Worm (Caenorhabditis elegans) whole organism, dauer: ENCODE data around the gene rnh-1.0.

Experiments used
- unc-62 ChIP-seq: sonication (generic microtip); optimal IDR thresholded peaks from 2 replicates; lab custom pipeline; 2017; ENCODE audit warnings: missing biosample characterization, missing genetic modification reagents, missing genetic modification characterization

rnh-1.0 gene

ce11 chrII:5016144-5016543 is 21.0 kb downstream of the rnh-1.0 start:
- no peak for TF ChIP-seq unc-62

- TF ChIP-seq unc-62, result no peak
Measured at ce11 chrII:5016977-5017585, 22.0 kb downstream of the rnh-1.0 start.

DNA sequence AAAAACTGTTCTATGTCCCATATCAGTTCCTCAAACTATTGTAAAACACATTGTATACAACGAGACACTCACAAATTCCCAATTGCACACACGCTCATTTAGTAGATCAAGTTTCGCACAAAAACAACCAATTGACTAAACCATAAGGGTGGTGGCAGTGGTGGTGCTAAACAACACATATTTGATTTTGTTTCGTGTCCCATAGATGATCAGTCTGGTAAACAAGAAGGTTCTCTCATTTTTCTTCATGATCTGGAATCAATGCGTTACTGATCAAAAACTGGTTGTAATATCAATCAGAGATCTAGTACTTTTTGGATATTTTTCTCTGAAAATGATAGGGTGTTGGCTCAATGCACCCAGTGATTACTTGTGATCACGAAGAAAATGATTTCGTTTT is 23.5 kb downstream of the rnh-1.0 start:
- no peak for TF ChIP-seq unc-62

DNA sequence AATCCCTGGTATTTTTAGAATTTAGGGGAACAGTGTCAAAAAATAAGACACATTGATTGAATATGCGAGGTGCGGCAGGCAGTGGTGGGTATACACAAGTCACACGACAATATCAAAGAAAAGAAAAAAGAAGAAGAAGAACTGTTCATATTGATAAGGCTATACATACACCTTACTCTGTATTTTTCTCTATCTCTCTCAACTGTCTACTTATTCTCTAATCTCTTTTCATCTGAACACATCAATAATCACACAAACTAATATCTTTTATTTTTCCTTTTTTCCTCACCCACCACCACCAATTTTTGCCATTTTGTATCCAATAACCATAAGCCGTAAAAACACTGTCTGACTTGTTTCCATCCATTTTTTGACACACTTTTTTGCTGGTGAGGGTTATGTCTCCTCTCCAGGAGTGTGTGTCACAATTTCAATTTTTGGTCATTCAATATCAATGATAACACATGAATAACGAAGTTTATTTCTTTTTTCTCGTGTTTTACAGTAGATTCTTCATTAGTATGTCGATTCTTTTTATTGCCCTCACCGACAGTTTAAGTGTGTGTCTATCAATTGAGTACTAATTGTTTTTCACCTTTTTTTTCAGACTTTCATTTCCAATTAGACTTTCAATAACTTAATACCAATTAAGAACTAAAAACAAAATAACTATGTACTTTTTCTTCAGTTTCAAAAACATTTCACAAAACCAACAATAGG is 24.4 kb downstream of the rnh-1.0 start:
- no peak for TF ChIP-seq unc-62

ce11 chrII:5020513-5021081 is 25.5 kb downstream of the rnh-1.0 start:
- no peak for TF ChIP-seq unc-62

ce11 chrII:5021518-5021917 is 26.4 kb downstream of the rnh-1.0 start:
- no peak for TF ChIP-seq unc-62

- no peak for TF ChIP-seq unc-62
Measured at ce11 chrII:5022381-5022855, 27.3 kb downstream of the rnh-1.0 start, which contains the start of the genes nsy-1 and F59A6.13. nsy-1 (plus strand) TSS chrII:5022757. F59A6.13 (plus strand) TSS chrII:5022805.

DNA sequence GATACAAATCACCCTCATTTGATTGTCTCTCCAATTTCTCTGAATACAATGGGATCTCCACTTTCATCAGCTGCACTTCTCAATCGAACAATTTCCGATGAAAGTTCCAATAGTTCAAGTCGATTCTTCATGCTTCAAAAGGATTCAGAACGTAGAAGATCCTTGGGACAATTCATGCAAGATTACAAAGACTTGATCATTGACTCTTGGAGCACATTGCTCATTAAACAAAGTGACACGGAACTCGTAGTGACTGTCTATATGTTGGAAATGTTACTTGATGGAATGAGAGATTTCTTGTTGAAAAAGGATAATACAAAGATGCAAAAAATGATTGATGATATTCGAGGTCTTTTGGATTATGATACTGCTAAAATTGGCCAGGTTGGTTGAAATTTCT is 32.8 kb downstream of the rnh-1.0 start:
- no peak for TF ChIP-seq unc-62

ce11 chrII:5031612-5032011 is 36.5 kb downstream of the rnh-1.0 start, which contains the start of gene wdr-83:
wdr-83 (minus strand) TSS chrII:5031712.
- no peak for TF ChIP-seq unc-62

DNA sequence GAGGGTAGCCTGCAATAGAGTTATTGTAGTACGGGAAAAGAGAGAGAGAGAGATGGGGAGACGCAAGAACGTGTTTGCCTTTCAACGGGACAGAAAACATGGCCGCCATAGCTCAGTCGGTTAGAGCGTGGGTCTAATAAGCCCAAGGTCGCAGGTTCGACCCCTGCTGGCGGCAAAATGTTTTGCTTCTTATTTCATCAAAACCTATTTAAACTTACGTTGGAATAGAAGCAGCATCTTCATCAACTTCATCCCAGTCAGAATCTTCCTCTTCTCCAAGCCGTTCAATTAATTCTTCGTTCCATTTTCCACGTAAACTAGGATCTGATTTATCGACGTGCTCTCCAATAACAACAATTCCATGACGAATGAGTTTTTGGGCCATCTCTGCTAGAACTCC is 37.5 kb downstream of the rnh-1.0 start:
- TF ChIP-seq unc-62, result no peak

DNA sequence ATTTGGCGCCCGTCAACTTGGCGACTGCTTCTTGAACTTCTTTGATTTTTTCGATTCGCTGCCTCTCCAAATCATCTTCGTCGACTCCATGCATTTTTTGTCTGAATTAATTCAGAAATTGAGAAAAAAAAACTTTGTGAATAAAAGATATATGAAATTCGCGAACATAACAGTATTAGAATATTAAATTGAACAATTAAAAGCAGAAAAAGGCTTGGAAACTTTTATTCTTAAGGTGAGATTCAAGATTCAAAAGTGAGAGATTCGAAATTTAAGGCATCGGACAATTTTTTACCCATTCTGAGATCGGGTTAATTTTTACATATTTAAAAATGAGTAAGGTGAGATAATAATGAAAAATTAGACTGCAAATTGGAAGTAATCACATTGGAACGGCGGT is 38.8 kb downstream of the rnh-1.0 start, which contains the start of gene F33G12.3:
Gene F33G12.3, minus strand, starts transcription at position 101 of the 400 bp plus-strand sequence.
- TF ChIP-seq unc-62, result no peak

- no peak for TF ChIP-seq unc-62
Measured at ce11 chrII:5036128-5036527, 41.0 kb downstream of the rnh-1.0 start, which contains the start of gene lrr-1. lrr-1 (minus strand) TSS chrII:5036439.

- TF ChIP-seq unc-62, result no peak
Measured at ce11 chrII:5039912-5040311, 44.8 kb downstream of the rnh-1.0 start, which contains the start of gene golg-2. golg-2 (minus strand) TSS chrII:5040091.

ce11 chrII:5040631-5041156 is 45.6 kb downstream of the rnh-1.0 start, which contains the start of gene F33G12.7:
F33G12.7 (minus strand) TSS chrII:5040681.
- TF ChIP-seq unc-62, result no peak

DNA sequence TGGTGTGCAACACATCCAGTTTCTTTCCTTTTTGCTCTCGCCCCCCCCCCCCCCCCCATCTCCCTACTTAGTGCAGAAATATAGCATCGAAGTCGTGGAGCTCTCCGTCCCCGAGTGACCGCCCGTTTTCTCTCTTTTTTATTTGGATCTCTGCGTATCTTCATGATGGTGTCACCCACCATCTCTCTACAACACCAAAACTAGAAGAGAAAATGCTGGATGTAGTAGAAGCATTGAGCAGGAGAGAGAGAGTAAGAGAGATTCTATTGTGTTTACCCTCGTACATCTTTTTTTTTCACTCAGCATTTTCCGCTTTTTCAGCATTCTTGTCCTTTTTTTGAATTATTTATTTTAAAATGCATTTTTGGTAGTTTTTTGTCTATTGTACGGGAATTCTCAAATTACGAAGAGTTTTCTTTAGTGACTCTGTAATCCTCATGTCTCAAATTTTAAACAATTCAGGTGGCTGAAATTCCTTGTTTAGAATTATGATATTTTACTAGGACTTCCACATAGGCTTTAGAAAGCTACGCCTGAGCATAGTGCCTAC is 47.3 kb downstream of the rnh-1.0 start:
- TF ChIP-seq unc-62, result no peak
